Worm (Caenorhabditis elegans): ENCODE measurements around the gene mrg-1.

mrg-1 gene

DNA sequence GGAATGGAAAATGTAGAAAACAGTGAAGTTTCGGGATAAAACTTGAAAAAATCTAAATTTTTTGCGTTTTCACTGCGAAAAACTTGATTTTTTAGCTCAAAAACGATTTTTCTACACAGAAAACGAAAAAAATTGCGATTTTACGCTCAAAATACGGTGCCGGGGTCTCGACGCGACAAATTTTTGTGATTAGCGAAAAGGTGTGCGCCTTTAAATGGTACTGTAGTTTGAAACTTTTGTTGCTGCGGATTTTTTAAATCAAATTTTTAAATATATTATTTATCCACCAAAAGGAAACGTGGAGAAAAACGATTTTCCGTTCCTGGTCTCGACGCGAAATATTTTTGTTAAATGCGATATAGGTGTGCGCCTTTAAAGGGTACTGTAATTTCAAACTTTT, 32.8 kb upstream of the mrg-1 start:
- TF ChIP-seq nhr-11 (tag; optimal IDR thresholded peaks at IDR 0.05): no peak
- TF ChIP-seq dmd-6 (GFP tag; IDR thresholded peaks at IDR 0.05): no peak
- TF ChIP-seq lin-1 (GFP tag; IDR thresholded peaks at IDR 0.05): no peak
- no peak for TF ChIP-seq egl-27 (tag; optimal IDR thresholded peaks at IDR 0.05)
- TF ChIP-seq nhr-42 (GFP tag; IDR thresholded peaks at IDR 0.05): no peak
- TF ChIP-seq sdz-12 (GFP tag; optimal IDR thresholded peaks at IDR 0.05): no peak

DNA sequence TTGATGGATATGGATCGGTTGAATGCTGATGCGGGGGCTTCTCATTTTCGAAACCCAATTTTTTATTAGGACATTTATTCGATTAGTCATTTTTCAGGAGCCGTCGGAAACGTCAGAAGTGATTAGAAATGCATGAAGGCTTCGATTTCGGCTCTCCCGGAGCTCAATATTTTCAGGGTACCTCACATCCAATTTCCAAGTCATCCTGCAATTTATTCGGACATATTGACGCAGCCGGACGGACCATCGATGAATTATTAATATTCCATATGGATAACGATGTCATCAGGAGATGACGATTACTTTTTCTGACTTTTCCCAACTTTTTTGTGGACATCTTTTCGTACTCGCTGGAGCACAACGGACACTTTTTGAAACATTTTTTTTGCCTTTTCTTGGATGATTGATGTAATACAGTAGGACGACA, 32.2 kb upstream of the mrg-1 start:
- TF ChIP-seq aha-1 (tag) (peak; percentile 85), nhr-111 (GFP tag; optimal IDR thresholded peaks at IDR 0.05) (no peak), nhr-102 (tag; optimal IDR thresholded peaks at IDR 0.05) (peak; percentile 78), mxl-3 (GFP tag; optimal IDR thresholded peaks at IDR 0.05) (no peak), ZK546.5 (tag; optimal IDR thresholded peaks at IDR 0.05) (no peak), dmd-6 (GFP tag; IDR thresholded peaks at IDR 0.05) (peak; percentile 12; the same call in 1 of the 2 replicates), snpc-4 (tag; optimal IDR thresholded peaks at IDR 0.05) (no peak), mes-2 (tag; optimal IDR thresholded peaks at IDR 0.05; ENCODE audit: poor library complexity, severe bottlenecking) (peak; percentile 1), rbr-2 (tag; optimal IDR thresholded peaks at IDR 0.05) (no peak), madf-5 (GFP tag; IDR thresholded peaks at IDR 0.05) (0 out of 4 replicates have a peak, but pooled peaks of 1 of the 2 experiments have one; percentile 51), ztf-7 (tag; optimal IDR thresholded peaks at IDR 0.05) (no peak), daf-16 (GFP tag; optimal IDR thresholded peaks at IDR 0.05) (no peak), daf-16 (tag; optimal IDR thresholded peaks at IDR 0.05) (peak; percentile 32), unc-62 (GFP tag; optimal IDR thresholded peaks at IDR 0.05 in 1 of 2) (no peak), unc-62 (tag; optimal IDR thresholded peaks at IDR 0.05) (no peak), ceh-82 (tag; optimal IDR thresholded peaks at IDR 0.05) (no peak), spr-3 (GFP tag; optimal IDR thresholded peaks at IDR 0.05) (no peak), madf-9 (GFP tag; conservative IDR thresholded peaks at IDR 0.05) (no peak), unc-39 (tag; optimal IDR thresholded peaks at IDR 0.05) (no peak), jun-1 (tag; optimal IDR thresholded peaks at IDR 0.05) (no peak), mdl-1 (tag; optimal IDR thresholded peaks at IDR 0.05) (no peak), zip-11 (GFP tag; IDR thresholded peaks at IDR 0.05) (no peak), lin-38 (GFP tag; IDR thresholded peaks at IDR 0.05) (peak; percentile 72), lsy-2 (tag; optimal IDR thresholded peaks at IDR 0.05) (peak in 1 of 2 experiments; percentile 68), F10B5.3 (tag; optimal IDR thresholded peaks at IDR 0.05) (peak; percentile 11), lin-29 (GFP tag; IDR thresholded peaks at IDR 0.05) (no peak), nhr-28 (tag; optimal IDR thresholded peaks at IDR 0.05) (no peak), zfp-2 (tag; optimal IDR thresholded peaks at IDR 0.05) (no peak), Y5F2A.4 (GFP tag; optimal IDR thresholded peaks at IDR 0.05) (peak; percentile 20), pqm-1 (tag; optimal IDR thresholded peaks at IDR 0.05) (no peak), T20F7.1 (GFP tag; optimal IDR thresholded peaks at IDR 0.05) (no peak), pha-4 (GFP tag; IDR thresholded peaks at IDR 0.05) (peak; percentile 53; the same call in 1 of the 2 replicates), pha-4 (tag; optimal IDR thresholded peaks at IDR 0.05) (no peak), dmd-8 (GFP tag; IDR thresholded peaks at IDR 0.05) (no peak), nhr-42 (GFP tag; IDR thresholded peaks at IDR 0.05) (no peak), hlh-30 (tag; optimal IDR thresholded peaks at IDR 0.05; ENCODE audit: insufficient read depth) (no peak), ctbp-1 (GFP tag; IDR thresholded peaks at IDR 0.05) (0 out of 2 replicates have a peak, but pooled peaks have one; percentile 34), lin-13 (GFP tag; optimal IDR thresholded peaks at IDR 0.05) (no peak), tra-1 (GFP tag; IDR thresholded peaks at IDR 0.05) (no peak), nhr-76 (tag; optimal IDR thresholded peaks at IDR 0.05) (no peak), R02D3.7 (tag; optimal IDR thresholded peaks at IDR 0.05) (no peak), fkh-10 (GFP tag; optimal IDR thresholded peaks at IDR 0.05) (no peak), nhr-10 (tag; optimal IDR thresholded peaks at IDR 0.05) (no peak), egl-27 (tag; optimal IDR thresholded peaks at IDR 0.05) (no peak), ztf-11 (tag; optimal IDR thresholded peaks at IDR 0.05) (no peak), snpc-1.2 (GFP tag; IDR thresholded peaks at IDR 0.05) (peak; percentile 71; the same call in 1 of the 2 replicates), spr-1 (tag; optimal IDR thresholded peaks at IDR 0.05) (peak; percentile 64), lin-39 (tag; optimal IDR thresholded peaks at IDR 0.05) (no peak)
